Worm (Caenorhabditis elegans) whole organism, young adult: Measurements from ENCODE around the gene Y73B6BL.31.

Source experiments
- B0019.2 ChIP-seq: fragments of 200-800 bp; sonication (Bioruptor generic); conservative IDR thresholded peaks from 2 replicates; pipeline ENCODE4 v1.3.6; 2022; ENCODE audit warnings: missing genetic modification reagents, missing genetic modification characterization, missing compliant biosample characterization
- F22D6.2 ChIP-seq: sonication (generic microtip); optimal IDR thresholded peaks from 2 replicates; lab custom pipeline; 2016; ENCODE audit warnings: mild to moderate bottlenecking, missing genetic modification characterization, missing compliant biosample characterization
- F23B12.7 ChIP-seq: sonication (generic microtip); optimal IDR thresholded peaks from 2 replicates; lab custom pipeline; 2017; ENCODE audit warnings: missing genetic modification characterization, mild to moderate bottlenecking, missing compliant biosample characterization, antibody characterized with exemption, moderate library complexity; ENCODE audit not compliant: insufficient read depth
- K12H6.12 ChIP-seq: fragments of 200-800 bp; sonication (Bioruptor generic); optimal IDR thresholded peaks from 2 replicates; lab custom pipeline; 2018; ENCODE audit warnings: mild to moderate bottlenecking, missing genetic modification characterization, missing compliant biosample characterization
- Y53G8AR.9 ChIP-seq: fragments of 200-800 bp; sonication (Bioruptor generic); conservative IDR thresholded peaks from 2 replicates; pipeline ENCODE4 v1.3.6; 2022; ENCODE audit warnings: missing genetic modification reagents, missing genetic modification characterization, missing compliant biosample characterization
- ama-1 ChIP-seq, 3 experiments: fragments of 150-350 bp in 1 of 3; sonication (generic microtip) in 2 of 3; optimal IDR thresholded peaks; 2 replicates each; lab custom pipeline; 2014 to 2018; ENCODE audit warnings: missing biosample characterization in 2 of 3, missing genetic modification characterization in 2 of 3, missing genetic modification reagents in 2 of 3
- aptf-3 ChIP-seq: fragments of 200-800 bp; sonication (Bioruptor generic); IDR thresholded peaks from 2 replicates; pipeline ENCODE4 v1.3.6; 2022; ENCODE audit warnings: missing genetic modification characterization, missing compliant biosample characterization
- athp-1 ChIP-seq: sonication (generic microtip); optimal IDR thresholded peaks from 2 replicates; lab custom pipeline; 2017; ENCODE audit warnings: mild to moderate bottlenecking, missing genetic modification characterization, missing compliant biosample characterization
- cebp-1 ChIP-seq, 2 experiments: fragments of 200-800 bp in 1 of 2; sonication (Bioruptor generic) in 1 of 2; sonication (generic microtip) in 1 of 2; IDR thresholded peaks in 1 of 2; optimal IDR thresholded peaks in 1 of 2; 2 replicates each; pipeline versions ENCODE4 v1.3.6 to Lab custom; 2017 to 2022; ENCODE audit warnings: missing compliant biosample characterization in 2 of 2, missing genetic modification characterization in 2 of 2, mild to moderate bottlenecking in 1 of 2, missing genetic modification reagents in 1 of 2, moderate library complexity in 1 of 2
- cebp-2 ChIP-seq: fragments of 200-800 bp; sonication (Bioruptor generic); IDR thresholded peaks from 2 replicates; pipeline ENCODE4 v1.3.6; 2022; ENCODE audit warnings: missing genetic modification characterization, missing compliant biosample characterization
- ceh-91 ChIP-seq: fragments of 200-800 bp; sonication (Bioruptor generic); IDR thresholded peaks from 2 replicates; pipeline ENCODE4 v1.3.6; 2022; ENCODE audit warnings: missing genetic modification reagents, missing genetic modification characterization, missing compliant biosample characterization
- dox-1 ChIP-seq: fragments of 200-800 bp; sonication (Bioruptor generic); IDR thresholded peaks from 2 replicates; pipeline ENCODE4 v1.3.6; 2022; ENCODE audit warnings: missing genetic modification reagents, missing genetic modification characterization, missing compliant biosample characterization
- egl-18 ChIP-seq: fragments of 200-800 bp; sonication (Bioruptor generic); IDR thresholded peaks from 2 replicates; pipeline ENCODE4 v1.3.6; 2022; ENCODE audit warnings: missing genetic modification reagents, missing genetic modification characterization, missing compliant biosample characterization
- ets-4 ChIP-seq: fragments of 200-800 bp; sonication (Bioruptor generic); optimal IDR thresholded peaks from 2 replicates; lab custom pipeline; 2018; ENCODE audit warnings: mild to moderate bottlenecking, missing genetic modification characterization, missing compliant biosample characterization
- him-1 ChIP-seq: sonication (generic microtip); optimal IDR thresholded peaks from 2 replicates; lab custom pipeline; 2016; ENCODE audit warnings: missing genotype, missing genetic modification reagents, missing genetic modification characterization, missing compliant biosample characterization
- hlh-12 ChIP-seq: sonication (generic microtip); optimal IDR thresholded peaks from 2 replicates; lab custom pipeline; 2016; ENCODE audit warnings: missing genetic modification characterization, missing compliant biosample characterization
- hlh-26 ChIP-seq: fragments of 200-800 bp; sonication (Bioruptor generic); conservative IDR thresholded peaks from 2 replicates; pipeline ENCODE4 v1.3.6; 2022; ENCODE audit warnings: missing genetic modification reagents, missing genetic modification characterization, missing compliant biosample characterization
- hmg-1.2 ChIP-seq: fragments of 200-800 bp; sonication (Bioruptor generic); IDR thresholded peaks from 2 replicates; pipeline ENCODE4 v1.3.6; 2022; ENCODE audit warnings: missing genetic modification reagents, missing genetic modification characterization, missing compliant biosample characterization
- lag-1 ChIP-seq: fragments of 200-800 bp; sonication (Bioruptor generic); IDR thresholded peaks from 2 replicates; pipeline ENCODE4 v1.3.6; 2022; ENCODE audit warnings: missing genetic modification reagents, missing genetic modification characterization, missing compliant biosample characterization
- let-526 ChIP-seq: fragments of 200-800 bp; sonication (Bioruptor generic); IDR thresholded peaks from 2 replicates; pipeline ENCODE4 v1.3.6; 2022; ENCODE audit warnings: missing genetic modification reagents, missing genetic modification characterization, missing compliant biosample characterization
- lsl-1 ChIP-seq: fragments of 200-800 bp; sonication (Bioruptor generic); optimal IDR thresholded peaks from 2 replicates; lab custom pipeline; 2018; ENCODE audit warnings: mild to moderate bottlenecking, missing genetic modification characterization, moderate library complexity, missing compliant biosample characterization
- lsy-27 ChIP-seq: sonication (generic microtip); optimal IDR thresholded peaks from 2 replicates; lab custom pipeline; 2017; ENCODE audit warnings: missing genetic modification characterization, mild to moderate bottlenecking, missing compliant biosample characterization, antibody characterized with exemption, missing genotype, borderline replicate concordance; ENCODE audit not compliant: insufficient read depth
- madf-8 ChIP-seq: fragments of 200-800 bp; sonication (Bioruptor generic); conservative IDR thresholded peaks from 2 replicates; pipeline ENCODE4 v1.3.6; 2022; ENCODE audit warnings: missing genetic modification reagents, missing genetic modification characterization, missing compliant biosample characterization
- nfyb-1 ChIP-seq: fragments of 200-800 bp; sonication (Bioruptor generic); IDR thresholded peaks from 2 replicates; pipeline ENCODE4 v1.3.6; 2022; ENCODE audit warnings: missing genetic modification reagents, missing genetic modification characterization, missing compliant biosample characterization
- nhr-120 ChIP-seq: fragments of 200-800 bp; sonication (Bioruptor generic); IDR thresholded peaks from 2 replicates; pipeline ENCODE4 v1.3.6; 2022; ENCODE audit warnings: missing genetic modification characterization, missing compliant biosample characterization
- nhr-179 ChIP-seq: sonication (generic microtip); optimal IDR thresholded peaks from 2 replicates; lab custom pipeline; 2016; ENCODE audit warnings: mild to moderate bottlenecking, missing genetic modification characterization, missing compliant biosample characterization
- pha-4 ChIP-seq: fragments of 150-350 bp; sonication (generic microtip); optimal IDR thresholded peaks from 2 replicates; lab custom pipeline; 2014; ENCODE audit warnings: missing biosample characterization, missing genetic modification reagents, missing genetic modification characterization
- rcor-1 ChIP-seq: fragments of 200-800 bp; sonication (Bioruptor generic); IDR thresholded peaks from 2 replicates; pipeline ENCODE4 v1.3.6; 2022; ENCODE audit warnings: missing genetic modification reagents, missing genetic modification characterization, missing compliant biosample characterization
- sea-2 ChIP-seq: fragments of 200-800 bp; sonication (Bioruptor generic); IDR thresholded peaks from 2 replicates; pipeline ENCODE4 v1.3.6; 2022; ENCODE audit warnings: missing genetic modification characterization, missing compliant biosample characterization
- snpc-1.1 ChIP-seq: sonication (generic microtip); optimal IDR thresholded peaks from 2 replicates; lab custom pipeline; 2017; ENCODE audit warnings: missing genetic modification characterization, mild to moderate bottlenecking, missing compliant biosample characterization, antibody characterized with exemption, moderate library complexity, missing genotype, missing genetic modification reagents; ENCODE audit not compliant: insufficient read depth
- sptf-2 ChIP-seq: fragments of 200-800 bp; sonication (Bioruptor generic); optimal IDR thresholded peaks from 2 replicates; lab custom pipeline; 2018; ENCODE audit warnings: mild to moderate bottlenecking, missing genetic modification characterization, missing compliant biosample characterization
- unc-130 ChIP-seq: sonication (generic microtip); optimal IDR thresholded peaks from 2 replicates; lab custom pipeline; 2016; ENCODE audit warnings: missing genetic modification reagents, missing genetic modification characterization, missing compliant biosample characterization
- ztf-18 ChIP-seq: sonication (generic microtip); optimal IDR thresholded peaks from 2 replicates; lab custom pipeline; 2016; ENCODE audit warnings: missing genotype, mild to moderate bottlenecking, missing genetic modification characterization, missing compliant biosample characterization
- ztf-22 ChIP-seq: fragments of 200-800 bp; sonication (Bioruptor generic); optimal IDR thresholded peaks from 2 replicates; lab custom pipeline; 2018; ENCODE audit warnings: mild to moderate bottlenecking, missing genetic modification characterization, moderate library complexity, missing compliant biosample characterization

Gene Y73B6BL.31

DNA sequence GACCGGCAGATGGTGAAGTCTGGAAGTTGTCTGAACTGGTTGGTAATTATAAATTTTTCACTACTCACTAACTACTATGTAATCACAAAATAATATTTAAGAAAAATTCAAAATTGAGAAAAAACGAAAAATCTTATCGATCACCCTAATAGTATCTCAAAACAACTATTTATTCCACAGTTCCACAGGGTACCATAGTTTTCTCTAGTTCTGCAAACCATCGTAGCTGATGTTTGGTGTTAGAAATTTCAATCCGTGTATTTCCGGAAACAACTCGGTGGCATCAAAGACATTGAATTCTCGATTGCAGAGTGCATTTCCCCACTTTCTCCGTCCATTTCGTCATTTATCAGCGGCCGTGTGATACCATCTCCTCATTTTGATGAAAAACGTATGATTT is at the start of gene Y73B6BL.31:
Y73B6BL.31 (plus strand) TSS at position 301 of the 400 bp plus-strand sequence.
- TF ChIP-seq pha-4 (tag; lab: Kevin White, UChicago), result no peak
- no peak for TF ChIP-seq ztf-22
- TF ChIP-seq sptf-2 (GFP tag; lab: Kevin White, UChicago), result no peak
- TF ChIP-seq hmg-1.2, result no peak
- TF ChIP-seq lsl-1 (GFP tag; lab: Kevin White, UChicago), result no peak
- TF ChIP-seq madf-8, result no peak
- TF ChIP-seq B0019.2, result no peak
- no peak for TF ChIP-seq F23B12.7 (tag; lab: Kevin White, UChicago)
- TF ChIP-seq sea-2 (GFP tag; lab: Robert Waterston, UW), result no peak

- TF ChIP-seq K12H6.12 (tag; lab: Kevin White, UChicago) (peak; percentile 30), ets-4 (GFP tag; lab: Kevin White, UChicago) (no peak)
Measured at ce11 chrIV:6393329-6393728, 48.4 kb upstream of the Y73B6BL.31 start.

- TF ChIP-seq lag-1 (no peak), nhr-120 (no peak), athp-1 (tag; lab: Kevin White, UChicago) (no peak), nfyb-1 (GFP tag; lab: Robert Waterston, UW) (no peak), aptf-3 (GFP tag; lab: Robert Waterston, UW) (no peak), ztf-18 (tag; lab: Kevin White, UChicago) (no peak), rcor-1 (no peak), nhr-179 (no peak), dox-1 (GFP tag; lab: Robert Waterston, UW) (no peak)
Measured at ce11 chrIV:6395190-6395589, 46.5 kb upstream of the Y73B6BL.31 start.

- TF ChIP-seq ama-1 (optimal IDR thresholded peaks at IDR 0.05; lab: Kevin White, UChicago) (no peak), ama-1 (GFP tag; optimal IDR thresholded peaks at IDR 0.05; lab: Kevin White, UChicago) (no peak), lsy-27 (tag; lab: Kevin White, UChicago) (no peak), unc-130 (no peak), Y53G8AR.9 (GFP tag; lab: Robert Waterston, UW) (no peak), let-526 (no peak), ceh-91 (GFP tag; lab: Robert Waterston, UW) (no peak), F22D6.2 (no peak), sptf-2 (GFP tag; lab: Kevin White, UChicago) (no peak), snpc-1.1 (tag; lab: Kevin White, UChicago) (no peak), him-1 (tag; lab: Kevin White, UChicago) (no peak), egl-18 (GFP tag; lab: Robert Waterston, UW) (no peak), hlh-26 (GFP tag; lab: Robert Waterston, UW) (no peak), cebp-1 (GFP tag; IDR thresholded peaks at IDR 0.05; lab: Robert Waterston, UW) (no peak), cebp-1 (tag; optimal IDR thresholded peaks at IDR 0.05; lab: Kevin White, UChicago) (no peak), hlh-12 (tag; lab: Kevin White, UChicago) (no peak), cebp-2 (no peak)
- TF ChIP-seq, all 124 proteins: peak for 0
Measured at ce11 chrIV:6402386-6402905, 39.3 kb upstream of the Y73B6BL.31 start, which contains the start of gene sfrp-1. sfrp-1 (minus strand) TSS chrIV:6402436.
